Fruit fly (Drosophila melanogaster) whole organism, embryonic: ENCODE data around the gene meep.

Source experiments
- Asciz ChIP-seq: fragments of 200-800 bp; sonication (Bioruptor generic); optimal IDR thresholded peaks from 2 replicates; lab custom pipeline; 2017; ENCODE audit warnings: missing biosample characterization, mild to moderate bottlenecking, missing genetic modification characterization, missing genetic modification reagents
- Awh ChIP-seq: fragments of 200-800 bp; sonication (Bioruptor generic); IDR thresholded peaks from 2 replicates; pipeline ENCODE4, ENCODE4 v1.3.6; 2022; ENCODE audit warnings: missing biosample characterization, missing genetic modification characterization
- BEAF-32 ChIP-seq: fragments of 200-800 bp; sonication (Bioruptor generic); optimal IDR thresholded peaks from 3 replicates; lab custom pipeline; 2017; ENCODE audit warnings: missing biosample characterization, missing genetic modification characterization, mild to moderate bottlenecking, moderate library complexity, missing genetic modification reagents
- CG10462 ChIP-seq: fragments of 200-800 bp; sonication (Bioruptor generic); optimal IDR thresholded peaks from 2 replicates; lab custom pipeline; 2016; ENCODE audit warnings: missing biosample characterization, missing genetic modification characterization
- CG10543 ChIP-seq: fragments of 200-800 bp; sonication (Bioruptor generic); optimal IDR thresholded peaks from 3 replicates; lab custom pipeline; 2017; ENCODE audit warnings: missing biosample characterization, mild to moderate bottlenecking, missing genetic modification characterization, moderate library complexity
- CG11456 ChIP-seq: fragments of 200-800 bp; sonication (Bioruptor generic); IDR thresholded peaks from 3 replicates; pipeline ENCODE4 v1.3.6; 2022; ENCODE audit warnings: missing biosample characterization, missing genetic modification characterization
- CG12219 ChIP-seq: fragments of 200-800 bp; sonication (Bioruptor generic); optimal IDR thresholded peaks from 3 replicates; lab custom pipeline; 2018; ENCODE audit warnings: missing biosample characterization, mild to moderate bottlenecking, missing genetic modification characterization
- CG13296 ChIP-seq: fragments of 200-800 bp; sonication (Bioruptor generic); optimal IDR thresholded peaks from 3 replicates; lab custom pipeline; 2018; ENCODE audit warnings: missing biosample characterization, mild to moderate bottlenecking, missing genetic modification characterization
- CG13894 ChIP-seq: fragments of 200-800 bp; sonication (Bioruptor generic); optimal IDR thresholded peaks from 3 replicates; lab custom pipeline; 2018; ENCODE audit warnings: missing biosample characterization, mild to moderate bottlenecking, missing genetic modification characterization, moderate library complexity
- CG14014 ChIP-seq: fragments of 200-800 bp; sonication (Bioruptor generic); IDR thresholded peaks from 2 replicates; pipeline ENCODE4 v1.3.6; 2022; ENCODE audit warnings: missing biosample characterization, missing genetic modification characterization
- CG14965 ChIP-seq: fragments of 200-800 bp; sonication (Bioruptor generic); optimal IDR thresholded peaks from 2 replicates; lab custom pipeline; 2016; ENCODE audit warnings: missing biosample characterization, missing genetic modification characterization, borderline replicate concordance
- CG15011 ChIP-seq: fragments of 200-800 bp; sonication (Bioruptor generic); optimal IDR thresholded peaks from 3 replicates; lab custom pipeline; 2018; ENCODE audit warnings: missing biosample characterization, mild to moderate bottlenecking, missing genetic modification characterization
- CG1529 ChIP-seq: fragments of 200-800 bp; sonication (Bioruptor generic); optimal IDR thresholded peaks from 3 replicates; lab custom pipeline; 2018; ENCODE audit warnings: missing biosample characterization, missing genetic modification characterization
- CG15696 ChIP-seq: fragments of 200-800 bp; sonication (Bioruptor generic); optimal IDR thresholded peaks from 2 replicates; lab custom pipeline; 2019; ENCODE audit warnings: missing biosample characterization, mild to moderate bottlenecking, missing genetic modification characterization, moderate library complexity
- CG1603 ChIP-seq: fragments of 200-800 bp; sonication (Bioruptor generic); optimal IDR thresholded peaks from 2 replicates; lab custom pipeline; 2019; ENCODE audit warnings: missing biosample characterization, mild to moderate bottlenecking, missing genetic modification characterization, moderate library complexity
- CG16779 ChIP-seq: fragments of 200-800 bp; sonication (Bioruptor generic); IDR thresholded peaks from 2 replicates; pipeline ENCODE4 v1.3.6; 2022; ENCODE audit warnings: missing biosample characterization, missing genetic modification characterization
- CG17186 ChIP-seq: fragments of 200-800 bp; sonication (Bioruptor generic); optimal IDR thresholded peaks from 3 replicates; lab custom pipeline; 2017; ENCODE audit warnings: missing biosample characterization, missing genetic modification reagents, missing genetic modification characterization
- CG17802 ChIP-seq: fragments of 200-800 bp; sonication (Bioruptor generic); optimal IDR thresholded peaks from 2 replicates; lab custom pipeline; 2018; ENCODE audit warnings: missing biosample characterization, mild to moderate bottlenecking, missing genetic modification characterization, moderate library complexity
- CG2129 ChIP-seq: fragments of 200-800 bp; sonication (Bioruptor generic); IDR thresholded peaks from 2 replicates; pipeline ENCODE4 v1.3.6; 2022; ENCODE audit warnings: missing biosample characterization, missing genetic modification characterization; ENCODE audit not compliant: partially characterized antibody
- CG30403 ChIP-seq: fragments of 200-800 bp; sonication (Bioruptor generic); optimal IDR thresholded peaks from 3 replicates; lab custom pipeline; 2016; ENCODE audit warnings: missing biosample characterization, missing genetic modification characterization
- CG32532 ChIP-seq: fragments of 200-800 bp; sonication (Bioruptor generic); IDR thresholded peaks from 2 replicates; pipeline ENCODE4 v1.3.6; 2022; ENCODE audit warnings: missing biosample characterization, missing genetic modification characterization
- CG3838 ChIP-seq: fragments of 200-800 bp; sonication (Bioruptor generic); optimal IDR thresholded peaks from 3 replicates; lab custom pipeline; 2016; ENCODE audit warnings: missing biosample characterization, missing genetic modification characterization
- CG4424 ChIP-seq: fragments of 200-800 bp; sonication (Bioruptor generic); optimal IDR thresholded peaks from 3 replicates; lab custom pipeline; 2016; ENCODE audit warnings: missing biosample characterization, missing genetic modification characterization
- CG8359 ChIP-seq: fragments of 200-800 bp; sonication (Bioruptor generic); optimal IDR thresholded peaks from 2 replicates; lab custom pipeline; 2017; ENCODE audit warnings: missing biosample characterization, mild to moderate bottlenecking, missing genetic modification characterization, borderline replicate concordance
- Dfd ChIP-seq, 2 experiments: fragments of >200 bp; optimal IDR thresholded peaks; 2 replicates each; lab custom pipeline; 2017; ENCODE audit warnings: missing biosample characterization in 2 of 2, missing genetic modification characterization in 2 of 2
- Doc2 ChIP-seq: fragments of 200-800 bp; sonication (Bioruptor generic); IDR thresholded peaks from 2 replicates; pipeline ENCODE4 v1.3.6; 2022; ENCODE audit warnings: missing biosample characterization, missing genetic modification characterization
- Fer2 ChIP-seq: fragments of 200-800 bp; sonication (Bioruptor generic); optimal IDR thresholded peaks from 2 replicates; lab custom pipeline; 2018; ENCODE audit warnings: missing biosample characterization, mild to moderate bottlenecking, missing genetic modification characterization, moderate library complexity
- Fer3 ChIP-seq: fragments of 200-800 bp; sonication (Bioruptor generic); optimal IDR thresholded peaks from 2 replicates; lab custom pipeline; 2018; ENCODE audit warnings: missing biosample characterization, mild to moderate bottlenecking, missing genetic modification characterization, moderate library complexity
- Mes4 ChIP-seq: fragments of 200-800 bp; sonication (Bioruptor generic); optimal IDR thresholded peaks from 2 replicates; lab custom pipeline; 2016; ENCODE audit warnings: missing biosample characterization, missing genetic modification characterization
- Sox102F ChIP-seq: fragments of 200-800 bp; sonication (Bioruptor generic); optimal IDR thresholded peaks from 2 replicates; lab custom pipeline; 2018; ENCODE audit warnings: missing biosample characterization, mild to moderate bottlenecking, missing genetic modification characterization, moderate library complexity
- Taf1 ChIP-seq: fragments of 200-800 bp; sonication (Bioruptor generic); IDR thresholded peaks from 2 replicates; pipeline ENCODE4 v1.3.6; 2022; ENCODE audit warnings: missing biosample characterization, missing genetic modification characterization
- ac ChIP-seq: fragments of 200-800 bp; sonication (Bioruptor generic); optimal IDR thresholded peaks from 3 replicates; lab custom pipeline; 2017; ENCODE audit warnings: missing biosample characterization, mild to moderate bottlenecking, missing genetic modification characterization
- al ChIP-seq: fragments of 200-800 bp; sonication (Bioruptor generic); IDR thresholded peaks from 2 replicates; pipeline ENCODE4 v1.3.6; 2022; ENCODE audit warnings: missing biosample characterization, missing genetic modification characterization
- ase ChIP-seq: fragments of 200-800 bp; sonication (Bioruptor generic); IDR thresholded peaks from 3 replicates; pipeline ENCODE4 v1.3.6; 2022; ENCODE audit warnings: missing biosample characterization, missing genetic modification characterization
- ewg ChIP-seq: fragments of 200-800 bp; sonication (Bioruptor generic); optimal IDR thresholded peaks from 3 replicates; lab custom pipeline; 2017; ENCODE audit warnings: mild to moderate bottlenecking, missing biosample characterization, missing genetic modification reagents, missing genetic modification characterization
- exex ChIP-seq: fragments of 200-800 bp; sonication (Bioruptor generic); optimal IDR thresholded peaks from 4 replicates; lab custom pipeline; 2018; ENCODE audit warnings: missing biosample characterization, mild to moderate bottlenecking, missing genetic modification characterization, moderate library complexity
- eyg ChIP-seq: fragments of 200-800 bp; sonication (Bioruptor generic); optimal IDR thresholded peaks from 3 replicates; lab custom pipeline; 2016; ENCODE audit warnings: missing biosample characterization, missing genetic modification characterization
- gsb ChIP-seq: fragments of 200-800 bp; sonication (Bioruptor generic); IDR thresholded peaks from 2 replicates; pipeline ENCODE4 v1.3.6; 2022; ENCODE audit warnings: missing biosample characterization, missing genetic modification characterization
- lmd ChIP-seq: fragments of 200-800 bp; sonication (Bioruptor generic); IDR thresholded peaks from 2 replicates; pipeline ENCODE4 v1.3.6; 2022; ENCODE audit warnings: missing biosample characterization, missing genetic modification characterization
- nom ChIP-seq: fragments of 200-800 bp; sonication (Bioruptor generic); optimal IDR thresholded peaks from 2 replicates; lab custom pipeline; 2017; ENCODE audit warnings: missing biosample characterization, missing genetic modification characterization, mild to moderate bottlenecking, moderate library complexity, missing genetic modification reagents
- pho ChIP-seq: fragments of 200-800 bp; sonication (Bioruptor generic); optimal IDR thresholded peaks from 2 replicates; lab custom pipeline; 2016; ENCODE audit warnings: missing biosample characterization, missing genetic modification characterization
- seq ChIP-seq: fragments of 200-800 bp; sonication (Bioruptor generic); IDR thresholded peaks from 2 replicates; pipeline ENCODE4 v1.3.6; 2022; ENCODE audit warnings: missing biosample characterization, missing genetic modification characterization
- sna ChIP-seq: fragments of 200-800 bp; sonication (Bioruptor generic); IDR thresholded peaks from 2 replicates; pipeline ENCODE4 v1.3.6; 2022; ENCODE audit warnings: missing biosample characterization, missing genetic modification characterization; ENCODE audit not compliant: partially characterized antibody
- sug ChIP-seq: fragments of 200-800 bp; optimal IDR thresholded peaks from 2 replicates; lab custom pipeline; 2019; ENCODE audit warnings: missing biosample characterization, mild to moderate bottlenecking, missing genetic modification characterization, moderate library complexity
- tin ChIP-seq: fragments of 200-800 bp; sonication (Bioruptor generic); optimal IDR thresholded peaks from 3 replicates; lab custom pipeline; 2016; ENCODE audit warnings: missing biosample characterization, missing genetic modification characterization
- tio ChIP-seq: fragments of 200-800 bp; sonication (Bioruptor generic); optimal IDR thresholded peaks from 2 replicates; lab custom pipeline; 2017; ENCODE audit warnings: missing biosample characterization, missing genetic modification characterization, inconsistent platforms
- tll ChIP-seq, 2 experiments: fragments of 200-800 bp in 1 of 2; fragments of >200 bp in 1 of 2; sonication (Bioruptor generic) in 1 of 2; optimal IDR thresholded peaks; 2 replicates each; lab custom pipeline; 2017 to 2019; ENCODE audit warnings: missing biosample characterization in 2 of 2, missing genetic modification characterization in 2 of 2, mild to moderate bottlenecking in 1 of 2, moderate library complexity in 1 of 2
- twi ChIP-seq: fragments of 200-800 bp; optimal IDR thresholded peaks from 2 replicates; lab custom pipeline; 2019; ENCODE audit warnings: missing biosample characterization, mild to moderate bottlenecking, missing genetic modification characterization, moderate library complexity
- vvl ChIP-seq: fragments of 200-800 bp; sonication (Bioruptor generic); IDR thresholded peaks from 2 replicates; pipeline ENCODE4 v1.3.6; 2022; ENCODE audit warnings: missing biosample characterization, missing genetic modification characterization
- zen ChIP-seq: fragments of 200-800 bp; sonication (Bioruptor generic); optimal IDR thresholded peaks from 3 replicates; lab custom pipeline; 2018; ENCODE audit warnings: missing biosample characterization, mild to moderate bottlenecking, missing genetic modification characterization, moderate library complexity
- zf30C ChIP-seq: fragments of 200-800 bp; sonication (Bioruptor generic); optimal IDR thresholded peaks from 3 replicates; lab custom pipeline; 2018; ENCODE audit warnings: missing biosample characterization, mild to moderate bottlenecking, missing genetic modification characterization

Gene meep

dm6 chr3L:1216460-1216859 lies 13.6 kb upstream of the meep start (continued):
- TF ChIP-seq CG32532 = 0 out of 2 replicates have a peak, but pooled peaks have one; percentile 17
- no peak for TF ChIP-seq al (GFP tag; lab: Robert Waterston, UW)
- TF ChIP-seq CG14014 (GFP tag; lab: Robert Waterston, UW) = no peak
- TF ChIP-seq CG2129 = no peak
- TF ChIP-seq eyg (GFP tag; lab: Kevin White, UChicago) = no peak
- peak; percentile 45 for TF ChIP-seq CG30403
- TF ChIP-seq CG10462 (GFP tag; lab: Kevin White, UChicago) = no peak
- TF ChIP-seq CG10543 = no peak
- TF ChIP-seq Mes4 = no peak
- no peak for TF ChIP-seq seq (GFP tag; lab: Robert Waterston, UW)
- no peak for TF ChIP-seq tio (GFP tag; lab: Kevin White, UChicago)
- TF ChIP-seq sug (tag; lab: Kevin White, UChicago) = no peak
- TF ChIP-seq BEAF-32 = no peak
- TF ChIP-seq twi (tag; lab: Kevin White, UChicago) = no peak
- peak; percentile 48 for TF ChIP-seq CG15696 (tag; lab: Kevin White, UChicago)
- peak; percentile 1 for TF ChIP-seq CG17186
- no peak for TF ChIP-seq ac (GFP tag; lab: Kevin White, UChicago)
- no peak for TF ChIP-seq ase (GFP tag; lab: Robert Waterston, UW)
- peak; percentile 45 for TF ChIP-seq lmd (GFP tag; lab: Robert Waterston, UW)
- TF ChIP-seq exex (tag; lab: Kevin White, UChicago) = no peak
- no peak for TF ChIP-seq pho (GFP tag; lab: Kevin White, UChicago)
- no peak for TF ChIP-seq nom
- TF ChIP-seq CG11456 (GFP tag; lab: Robert Waterston, UW) = no peak
- TF ChIP-seq Dfd (GFP tag; optimal IDR thresholded peaks at IDR 0.05; lab: Kevin White, UChicago) = no peak
- peak; percentile 73 for TF ChIP-seq CG1603 (tag; lab: Kevin White, UChicago)
- no peak for TF ChIP-seq Taf1 (GFP tag; lab: Robert Waterston, UW)
- peak; percentile 15 for TF ChIP-seq CG15011 (GFP tag; lab: Kevin White, UChicago)
- TF ChIP-seq ewg = no peak
- no peak for TF ChIP-seq Fer2 (tag; lab: Kevin White, UChicago)
- TF ChIP-seq CG1529 = no peak
- no peak for TF ChIP-seq gsb (GFP tag; lab: Robert Waterston, UW)
- no peak for TF ChIP-seq CG16779 (GFP tag; lab: Robert Waterston, UW)
- no peak for TF ChIP-seq Awh (GFP tag; lab: Robert Waterston, UW)
- TF ChIP-seq CG17802 = no peak
- peak; percentile 48 for TF ChIP-seq CG12219 (GFP tag; lab: Kevin White, UChicago)
- TF ChIP-seq Asciz = peak; percentile 53
- peak; percentile 64 for TF ChIP-seq Sox102F (GFP tag; lab: Kevin White, UChicago)
- no peak for TF ChIP-seq Doc2 (GFP tag; lab: Robert Waterston, UW)
- no peak for TF ChIP-seq tll (GFP tag; optimal IDR thresholded peaks at IDR 0.05; lab: Kevin White, UChicago)
- peak; percentile 65 for TF ChIP-seq zen
- TF ChIP-seq CG8359 (GFP tag; lab: Kevin White, UChicago) = peak; percentile 21
- TF ChIP-seq CG4424 (GFP tag; lab: Kevin White, UChicago) = peak; percentile 28
- no peak for TF ChIP-seq sna (GFP tag; lab: Robert Waterston, UW)
- peak; percentile 53 for TF ChIP-seq tin (GFP tag; lab: Kevin White, UChicago)
- peak; percentile 71 for TF ChIP-seq vvl
- TF ChIP-seq CG3838 (GFP tag; lab: Kevin White, UChicago) = no peak
- no peak for TF ChIP-seq CG13296 (GFP tag; lab: Kevin White, UChicago)
- no peak for TF ChIP-seq zf30C (GFP tag; lab: Kevin White, UChicago)
- peak; percentile 42 for TF ChIP-seq Fer3
- no peak for TF ChIP-seq CG14965 (GFP tag; lab: Kevin White, UChicago)
- TF ChIP-seq CG13894 (tag; lab: Kevin White, UChicago) = no peak
